Worm (Caenorhabditis elegans) whole organism, early embryonic: ENCODE data around the gene frg-1.

ENCODE experiments used
- B0310.2 ChIP-seq: sonication (generic microtip); optimal IDR thresholded peaks from 2 replicates; lab custom pipeline; 2016; ENCODE audit warnings: mild to moderate bottlenecking, missing genetic modification characterization, missing compliant biosample characterization
- aly-1 ChIP-seq: sonication (generic microtip); optimal IDR thresholded peaks from 2 replicates; lab custom pipeline; 2016; ENCODE audit warnings: missing genetic modification characterization, missing compliant biosample characterization
- ama-1 ChIP-seq: fragments of 150-350 bp; optimal IDR thresholded peaks from 2 replicates; lab custom pipeline; 2014
- ceh-36 ChIP-seq: sonication (generic microtip); optimal IDR thresholded peaks from 2 replicates; lab custom pipeline; 2016; ENCODE audit warnings: missing genetic modification characterization, inconsistent platforms, missing compliant biosample characterization
- ets-7 ChIP-seq: sonication (generic microtip); optimal IDR thresholded peaks from 2 replicates; lab custom pipeline; 2016; ENCODE audit warnings: missing genotype, missing genetic modification characterization, missing compliant biosample characterization
- flt-1 ChIP-seq: fragments of 200-800 bp; sonication (Bioruptor generic); IDR thresholded peaks from 2 replicates; pipeline ENCODE4 v1.3.6; 2022; ENCODE audit warnings: missing genetic modification characterization, missing compliant biosample characterization
- hmg-4 ChIP-seq: fragments of 200-800 bp; sonication (Bioruptor generic); optimal IDR thresholded peaks from 2 replicates; lab custom pipeline; 2018; ENCODE audit warnings: mild to moderate bottlenecking, missing genetic modification characterization, missing compliant biosample characterization
- hnd-1 ChIP-seq: sonication (generic microtip); optimal IDR thresholded peaks from 2 replicates; lab custom pipeline; 2016; ENCODE audit warnings: missing genetic modification characterization, missing compliant biosample characterization
- pes-1 ChIP-seq: fragments of 200-800 bp; sonication (Bioruptor generic); IDR thresholded peaks from 2 replicates; pipeline ENCODE4 v1.3.6; 2022; ENCODE audit warnings: missing genetic modification reagents, missing genetic modification characterization, missing compliant biosample characterization
- tbx-37 ChIP-seq: fragments of 200-800 bp; sonication (Bioruptor generic); conservative IDR thresholded peaks from 2 replicates; pipeline ENCODE4 v1.3.6; 2022; ENCODE audit warnings: missing genetic modification reagents, missing genetic modification characterization, missing compliant biosample characterization
- tra-4 ChIP-seq: sonication (generic microtip); optimal IDR thresholded peaks from 2 replicates; lab custom pipeline; 2017; ENCODE audit warnings: missing genetic modification characterization, missing compliant biosample characterization

DNA sequence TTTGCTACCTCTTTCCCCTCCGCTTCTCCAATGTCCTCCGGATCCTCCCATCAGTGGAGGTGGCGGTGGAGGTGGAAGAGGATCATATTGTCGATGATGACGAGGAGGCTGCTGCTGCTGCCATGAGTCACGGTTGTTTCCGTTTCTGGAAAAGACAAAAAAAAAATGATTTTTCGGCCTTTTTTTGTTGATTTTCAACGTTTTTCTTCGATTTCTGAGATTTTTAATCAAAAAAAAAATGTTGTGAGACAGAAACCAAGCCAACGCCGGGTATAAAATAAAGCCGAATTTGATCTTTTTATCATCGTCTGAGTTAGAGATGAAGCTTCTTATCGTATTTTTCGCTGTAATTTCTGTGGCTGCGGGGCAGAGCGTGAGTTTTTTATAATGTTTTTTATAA, 49.4 kb upstream of the frg-1 start, which contains the start of gene Y37D8A.19:
- TF ChIP-seq tbx-37 (GFP tag; lab: Robert Waterston, UW) (no peak), ama-1 (lab: Kevin White, UChicago) (no peak), ceh-36 (tag; lab: Kevin White, UChicago) (no peak), ets-7 (tag; lab: Kevin White, UChicago) (no peak), flt-1 (GFP tag; lab: Robert Waterston, UW) (no peak), hmg-4 (GFP tag; lab: Kevin White, UChicago) (no peak), pes-1 (GFP tag; lab: Robert Waterston, UW) (no peak), hnd-1 (tag; lab: Kevin White, UChicago) (no peak), tra-4 (tag; lab: Kevin White, UChicago) (no peak), aly-1 (no peak), B0310.2 (tag; lab: Kevin White, UChicago) (no peak)
